Worm (Caenorhabditis elegans) whole organism, midembryonic: Measurements from ENCODE around the gene nhr-63.

Source experiments
- T22C8.4 ChIP-seq: fragments of 200-800 bp; sonication (Bioruptor generic); IDR thresholded peaks from 2 replicates; pipeline ENCODE4 v1.3.6; 2022; ENCODE audit warnings: missing genetic modification characterization, missing compliant biosample characterization
- flt-1 ChIP-seq: fragments of 200-800 bp; sonication (Bioruptor generic); IDR thresholded peaks from 2 replicates; pipeline ENCODE4 v1.3.6; 2022; ENCODE audit warnings: missing genetic modification characterization, missing compliant biosample characterization
- med-1 ChIP-seq: sonication (generic microtip); optimal IDR thresholded peaks from 2 replicates; lab custom pipeline; 2017; ENCODE audit warnings: missing genetic modification characterization, mild to moderate bottlenecking, missing compliant biosample characterization, antibody characterized with exemption, missing genetic modification reagents; ENCODE audit not compliant: insufficient read depth
- ref-1 ChIP-seq: fragments of 200-800 bp; sonication (Bioruptor generic); conservative IDR thresholded peaks from 2 replicates; pipeline ENCODE4 v1.3.6; 2022; ENCODE audit warnings: missing genetic modification reagents, missing genetic modification characterization, missing compliant biosample characterization
- ztf-23 ChIP-seq: fragments of 200-800 bp; sonication (Bioruptor generic); IDR thresholded peaks from 2 replicates; pipeline ENCODE4 v1.3.6; 2022; ENCODE audit warnings: missing genetic modification reagents, missing genetic modification characterization, missing compliant biosample characterization
- ztf-29 ChIP-seq: fragments of 200-800 bp; sonication (Bioruptor generic); IDR thresholded peaks from 2 replicates; pipeline ENCODE4 v1.3.6; 2022; ENCODE audit warnings: missing genetic modification reagents, missing genetic modification characterization, missing compliant biosample characterization

ce11 chrV:15988074-15988473 is 14.3 kb upstream of the nhr-63 start, which contains the start of gene F36G9.15:
- TF ChIP-seq T22C8.4 (no peak), ztf-23 (GFP tag; lab: Robert Waterston, UW) (no peak), flt-1 (GFP tag; lab: Robert Waterston, UW) (no peak), ref-1 (GFP tag; lab: Robert Waterston, UW) (no peak), med-1 (GFP tag; lab: Kevin White, UChicago) (no peak), ztf-29 (GFP tag; lab: Robert Waterston, UW) (no peak)
